Worm (Caenorhabditis elegans) whole organism, L1 larva: ENCODE results near the gene plpr-1.

Experiments
- Y116A8C.19 ChIP-seq: sonication (generic microtip); optimal IDR thresholded peaks from 2 replicates; lab custom pipeline; 2016; ENCODE audit warnings: missing compliant biosample characterization, missing genetic modification characterization, borderline replicate concordance
- aha-1 ChIP-seq: fragments of 150-350 bp; optimal IDR thresholded peaks from 2 replicates; lab custom pipeline; 2014; ENCODE audit warnings: missing biosample characterization, missing genetic modification characterization
- ceh-82 ChIP-seq, 3 experiments: fragments of 150-350 bp in 1 of 3; sonication (generic microtip) in 2 of 3; optimal IDR thresholded peaks; 2 replicates each; lab custom pipeline; 2014 to 2017; ENCODE audit warnings: missing biosample characterization in 3 of 3, missing genetic modification characterization in 3 of 3
- ceh-90 ChIP-seq: sonication (generic microtip); optimal IDR thresholded peaks from 2 replicates; lab custom pipeline; 2016; ENCODE audit warnings: missing genetic modification characterization, missing compliant biosample characterization
- dpl-1 ChIP-seq, 3 experiments: fragments of 150-350 bp in 2 of 3; sonication (generic microtip) in 1 of 3; optimal IDR thresholded peaks; 2 replicates each; lab custom pipeline; 2014 to 2017; ENCODE audit warnings: missing biosample characterization in 3 of 3, missing genetic modification characterization in 3 of 3, missing genetic modification reagents in 3 of 3
- dsc-1 ChIP-seq: sonication (generic microtip); optimal IDR thresholded peaks from 2 replicates; lab custom pipeline; 2016; ENCODE audit warnings: mild to moderate bottlenecking, missing genetic modification characterization, missing compliant biosample characterization
- efl-1 ChIP-seq, 4 experiments: fragments of 150-350 bp; optimal IDR thresholded peaks in 3 of 4; peaks in 1 of 4; 1 replicate in 1 of 4; 2 replicates in 3 of 4; lab custom pipeline; 2014; ENCODE audit warnings: missing biosample characterization in 2 of 4, missing genetic modification characterization in 2 of 4, missing genetic modification reagents in 2 of 4
- elt-2 ChIP-seq: sonication (generic microtip); optimal IDR thresholded peaks from 2 replicates; lab custom pipeline; 2016; ENCODE audit warnings: missing genetic modification characterization, mild to moderate bottlenecking, inconsistent platforms, missing compliant biosample characterization, missing genetic modification reagents
- elt-3 ChIP-seq, 6 experiments: fragments of 150-350 bp in 1 of 6; sonication (generic microtip); optimal IDR thresholded peaks; 2 replicates each; lab custom pipeline; 2017 to 2018; ENCODE audit warnings: missing biosample characterization in 6 of 6, missing genetic modification characterization in 6 of 6, inconsistent platforms in 1 of 6
- ets-5 ChIP-seq: fragments of 200-800 bp; sonication (Bioruptor generic); IDR thresholded peaks from 2 replicates; pipeline ENCODE4 v1.3.6; 2022; ENCODE audit warnings: missing genetic modification characterization, missing compliant biosample characterization
- fkh-8 ChIP-seq: sonication (generic microtip); optimal IDR thresholded peaks from 2 replicates; lab custom pipeline; 2016; ENCODE audit warnings: mild to moderate bottlenecking, missing genetic modification characterization, missing compliant biosample characterization
- hlh-17 ChIP-seq: fragments of 200-800 bp; sonication (Bioruptor generic); optimal IDR thresholded peaks from 2 replicates; lab custom pipeline; 2018; ENCODE audit warnings: missing genetic modification characterization, mild to moderate bottlenecking, missing compliant biosample characterization, moderate library complexity, borderline replicate concordance
- irx-1 ChIP-seq: sonication (generic microtip); optimal IDR thresholded peaks from 2 replicates; lab custom pipeline; 2016; ENCODE audit warnings: missing genetic modification characterization, missing compliant biosample characterization
- isw-1 ChIP-seq: fragments of 200-800 bp; sonication (Bioruptor generic); IDR thresholded peaks from 2 replicates; pipeline ENCODE4 v1.3.6; 2022; ENCODE audit warnings: missing genetic modification characterization, missing compliant biosample characterization
- jun-1 ChIP-seq: fragments of 150-350 bp; optimal IDR thresholded peaks from 2 replicates; lab custom pipeline; 2014; ENCODE audit warnings: missing biosample characterization, missing genetic modification reagents, missing genetic modification characterization
- lin-13 ChIP-seq: fragments of 150-350 bp; optimal IDR thresholded peaks from 2 replicates; lab custom pipeline; 2014; ENCODE audit warnings: missing biosample characterization, missing genetic modification reagents, missing genetic modification characterization
- lin-14 ChIP-seq: fragments of 200-800 bp; sonication (Bioruptor generic); optimal IDR thresholded peaks from 2 replicates; lab custom pipeline; 2018; ENCODE audit warnings: mild to moderate bottlenecking, missing genetic modification characterization, moderate library complexity, missing compliant biosample characterization
- lin-35 ChIP-seq, 2 experiments: fragments of 150-350 bp; optimal IDR thresholded peaks; 2 replicates each; lab custom pipeline; 2014; ENCODE audit warnings: missing biosample characterization in 2 of 2, missing genetic modification characterization in 2 of 2, missing genetic modification reagents in 2 of 2
- lsy-2 ChIP-seq, 2 experiments: fragments of 150-350 bp; optimal IDR thresholded peaks; 2 replicates each; lab custom pipeline; 2014; ENCODE audit warnings: missing biosample characterization in 2 of 2, missing genetic modification characterization in 2 of 2
- mab-9 ChIP-seq: fragments of 200-800 bp; sonication (Bioruptor generic); IDR thresholded peaks from 2 replicates; pipeline ENCODE4 v1.3.6; 2022; ENCODE audit warnings: missing genetic modification reagents, missing genetic modification characterization, missing compliant biosample characterization
- mep-1 ChIP-seq: fragments of 150-350 bp; optimal IDR thresholded peaks from 2 replicates; lab custom pipeline; 2014; ENCODE audit warnings: missing biosample characterization, missing genetic modification characterization
- nhr-11 ChIP-seq: fragments of 150-350 bp; optimal IDR thresholded peaks from 2 replicates; lab custom pipeline; 2014; ENCODE audit warnings: missing biosample characterization, missing genetic modification characterization
- nhr-19 ChIP-seq: fragments of 200-800 bp; sonication (Bioruptor generic); conservative IDR thresholded peaks from 2 replicates; pipeline ENCODE4 v1.3.6; 2022; ENCODE audit warnings: missing genetic modification characterization, missing compliant biosample characterization
- nhr-20 ChIP-seq: sonication (generic microtip); optimal IDR thresholded peaks from 2 replicates; lab custom pipeline; 2016; ENCODE audit warnings: mild to moderate bottlenecking, missing genetic modification characterization, missing compliant biosample characterization
- nhr-47 ChIP-seq: sonication (generic microtip); optimal IDR thresholded peaks from 2 replicates; lab custom pipeline; 2016; ENCODE audit warnings: mild to moderate bottlenecking, missing genetic modification characterization, moderate library complexity, missing compliant biosample characterization
- nhr-71 ChIP-seq: sonication (generic microtip); optimal IDR thresholded peaks from 2 replicates; lab custom pipeline; 2016; ENCODE audit warnings: mild to moderate bottlenecking, missing genetic modification characterization, moderate library complexity, missing compliant biosample characterization
- pqm-1 ChIP-seq: sonication (generic microtip); optimal IDR thresholded peaks from 3 replicates; lab custom pipeline; 2017; ENCODE audit warnings: missing biosample characterization, missing genetic modification characterization
- rnt-1 ChIP-seq: sonication (generic microtip); optimal IDR thresholded peaks from 2 replicates; lab custom pipeline; 2016; ENCODE audit warnings: mild to moderate bottlenecking, missing genetic modification characterization, moderate library complexity, missing compliant biosample characterization
- snu-23 ChIP-seq: sonication (generic microtip); optimal IDR thresholded peaks from 2 replicates; lab custom pipeline; 2016; ENCODE audit warnings: missing genetic modification characterization, missing compliant biosample characterization
- sox-4 ChIP-seq: sonication (generic microtip); optimal IDR thresholded peaks from 2 replicates; lab custom pipeline; 2016; ENCODE audit warnings: missing genetic modification characterization, missing compliant biosample characterization
- swsn-7 ChIP-seq: sonication (generic microtip); optimal IDR thresholded peaks from 2 replicates; lab custom pipeline; 2016; ENCODE audit warnings: missing genetic modification characterization, missing compliant biosample characterization
- tbx-2 ChIP-seq: sonication (generic microtip); optimal IDR thresholded peaks from 2 replicates; lab custom pipeline; 2016; ENCODE audit warnings: missing genetic modification characterization, missing compliant biosample characterization
- tlp-1 ChIP-seq: fragments of 150-350 bp; optimal IDR thresholded peaks from 2 replicates; lab custom pipeline; 2014; ENCODE audit warnings: missing biosample characterization, missing genetic modification characterization
- unc-130 ChIP-seq: fragments of 150-350 bp; optimal IDR thresholded peaks from 2 replicates; lab custom pipeline; 2017; ENCODE audit warnings: missing biosample characterization, missing genetic modification characterization, inconsistent platforms
- zag-1 ChIP-seq: fragments of 150-350 bp; optimal IDR thresholded peaks from 2 replicates; lab custom pipeline; 2014; ENCODE audit warnings: missing biosample characterization, missing genetic modification characterization
- zip-4 ChIP-seq: fragments of 200-800 bp; sonication (Bioruptor generic); optimal IDR thresholded peaks from 2 replicates; lab custom pipeline; 2018; ENCODE audit warnings: mild to moderate bottlenecking, missing genetic modification characterization, moderate library complexity, missing compliant biosample characterization
- ztf-11 ChIP-seq, 2 experiments: sonication (generic microtip); optimal IDR thresholded peaks; 2 replicates each; lab custom pipeline; 2016 to 2017; ENCODE audit warnings: missing genetic modification characterization in 2 of 2, missing biosample characterization in 1 of 2, missing compliant biosample characterization in 1 of 2
- ztf-4 ChIP-seq: fragments of 150-350 bp; optimal IDR thresholded peaks from 2 replicates; lab custom pipeline; 2014; ENCODE audit warnings: missing biosample characterization, missing genetic modification characterization

Gene plpr-1

DNA sequence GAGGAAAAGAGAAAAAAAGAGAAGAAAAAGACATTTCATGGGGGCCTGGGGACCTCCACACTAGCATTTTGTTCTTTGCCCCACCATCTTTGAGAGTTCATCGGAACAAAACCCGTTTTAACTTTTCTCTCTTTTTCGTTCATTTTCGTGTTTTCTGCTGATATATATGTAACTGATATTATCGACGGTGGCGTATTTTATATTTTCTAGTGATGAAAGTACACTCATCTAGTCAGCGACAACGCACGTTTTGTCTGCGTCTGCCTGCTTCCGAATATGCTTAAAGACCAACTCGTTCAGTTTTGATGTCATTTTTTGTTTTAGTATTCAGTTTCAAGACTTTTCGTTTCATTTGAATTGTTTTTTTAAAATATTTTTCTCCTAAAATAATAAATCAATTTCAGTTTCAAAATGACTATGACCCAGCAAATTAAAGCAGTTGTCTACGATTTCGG is 40.8 kb upstream of the plpr-1 start, which contains the start of gene bigr-1 (continued):
- no peak for TF ChIP-seq unc-130
- no peak for TF ChIP-seq dsc-1
- TF ChIP-seq tbx-2 = peak; percentile 2
- TF ChIP-seq fkh-8 = peak; percentile 44
- no peak for TF ChIP-seq jun-1 (tag; lab: Kevin White, UChicago)
- no peak for TF ChIP-seq efl-1 (optimal IDR thresholded peaks at IDR 0.05; lab: Kevin White, UChicago)
- no peak for TF ChIP-seq efl-1 (GFP tag; optimal IDR thresholded peaks at IDR 0.05 in 1 of 2; lab: Kevin White, UChicago)
- no peak for TF ChIP-seq ets-5 (GFP tag; lab: Robert Waterston, UW)
- TF ChIP-seq hlh-17 = no peak
- no peak for TF ChIP-seq ztf-4 (tag; lab: Kevin White, UChicago)
- no peak for TF ChIP-seq elt-3 (tag; optimal IDR thresholded peaks at IDR 0.05; lab: Kevin White, UChicago)
- TF ChIP-seq isw-1 (GFP tag; lab: Robert Waterston, UW) = no peak
- TF ChIP-seq Y116A8C.19 (tag; lab: Kevin White, UChicago) = no peak
- TF ChIP-seq ceh-90 (tag; lab: Kevin White, UChicago) = no peak
- 0 out of 2 replicates have a peak, but pooled peaks have one; percentile 4 for TF ChIP-seq nhr-19 (GFP tag; lab: Robert Waterston, UW)
- TF ChIP-seq zip-4 = no peak
- no peak for TF ChIP-seq pqm-1 (tag; lab: Kevin White, UChicago)

DNA sequence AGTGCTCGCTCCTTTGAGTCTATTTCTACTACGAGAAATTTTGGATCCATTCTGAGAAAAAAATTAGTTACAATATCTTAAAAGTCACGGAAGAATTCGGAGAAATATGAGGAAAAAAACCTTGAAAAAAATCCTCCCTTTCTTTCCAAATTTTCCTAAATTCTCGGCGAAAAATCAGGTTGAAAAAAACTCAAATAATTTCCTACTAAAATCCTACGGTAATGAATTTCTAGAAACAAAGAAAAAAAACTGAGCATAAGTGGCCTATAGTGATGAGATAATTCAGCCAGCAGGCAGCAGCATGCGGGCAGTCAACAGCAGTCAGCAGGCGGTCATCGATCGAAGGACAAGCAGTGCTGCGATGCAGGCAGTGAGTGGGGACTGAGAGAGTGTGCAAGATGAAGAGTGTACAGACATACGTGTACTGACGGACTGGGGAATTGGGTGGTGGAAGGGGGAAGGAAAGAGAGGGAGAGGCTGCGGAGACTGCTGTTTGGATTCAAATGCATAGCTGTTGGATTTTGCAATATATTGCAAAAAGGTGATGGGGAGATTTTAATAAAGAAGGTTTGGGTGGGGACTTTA is 37.3 kb upstream of the plpr-1 start, which contains the start of gene lir-3:
TSS of gene lir-3 (minus strand) at position 51 of the 585 bp plus-strand sequence.
- TF ChIP-seq nhr-71 (tag; lab: Kevin White, UChicago) = peak; percentile 29
- TF ChIP-seq lsy-2 (tag; optimal IDR thresholded peaks at IDR 0.05; lab: Kevin White, UChicago) = peak; percentile 25 to 41
- TF ChIP-seq zag-1 (tag; lab: Kevin White, UChicago) = no peak
- no peak for TF ChIP-seq mab-9 (GFP tag; lab: Robert Waterston, UW)
- peak; percentile 15; the same call in 1 of the 2 replicates for TF ChIP-seq nhr-19 (GFP tag; lab: Robert Waterston, UW)
- peak; percentile 51 for TF ChIP-seq rnt-1 (tag; lab: Kevin White, UChicago)
- no peak for TF ChIP-seq tbx-2
- no peak for TF ChIP-seq fkh-8
- TF ChIP-seq jun-1 (tag; lab: Kevin White, UChicago) = no peak
- TF ChIP-seq dpl-1 (GFP tag; optimal IDR thresholded peaks at IDR 0.05; lab: Kevin White, UChicago) = peak in 1 of 3 experiments; percentile 30
- TF ChIP-seq lin-35 (GFP tag; optimal IDR thresholded peaks at IDR 0.05; lab: Kevin White, UChicago) = peak in 1 of 2 experiments; percentile 24
- TF ChIP-seq efl-1 (optimal IDR thresholded peaks at IDR 0.05; lab: Kevin White, UChicago) = peak; percentile 33 to 34
- TF ChIP-seq efl-1 (GFP tag; optimal IDR thresholded peaks at IDR 0.05 in 1 of 2; lab: Kevin White, UChicago) = peak in 1 of 2 experiments; percentile 92
- no peak for TF ChIP-seq nhr-11 (tag; lab: Kevin White, UChicago)
- TF ChIP-seq lin-14 (GFP tag; lab: Kevin White, UChicago) = peak; percentile 52
- no peak for TF ChIP-seq irx-1 (tag; lab: Kevin White, UChicago)
- TF ChIP-seq sox-4 = no peak
- no peak for TF ChIP-seq tlp-1 (tag; lab: Kevin White, UChicago)
- TF ChIP-seq nhr-20 = peak; percentile 34
- TF ChIP-seq aha-1 (tag; lab: Kevin White, UChicago) = no peak
- no peak for TF ChIP-seq lin-13 (GFP tag; lab: Kevin White, UChicago)
- TF ChIP-seq nhr-47 (tag; lab: Kevin White, UChicago) = peak; percentile 51
- TF ChIP-seq ceh-82 (tag; optimal IDR thresholded peaks at IDR 0.05; lab: Kevin White, UChicago) = peak in 1 of 3 experiments; percentile 40
- TF ChIP-seq snu-23 (GFP tag; lab: Kevin White, UChicago) = peak; percentile 25
- TF ChIP-seq swsn-7 = peak; percentile 24
- TF ChIP-seq ztf-11 (tag; optimal IDR thresholded peaks at IDR 0.05; lab: Kevin White, UChicago) = no peak
- no peak for TF ChIP-seq mep-1 (tag; lab: Kevin White, UChicago)
- no peak for TF ChIP-seq elt-2
